Fruit fly (Drosophila melanogaster): ENCODE measurements around the gene TfIIB.
A peak's percentile ranks its signal among the peaks of the same experiment; 100 is the strongest.

The TfIIB gene

DNA sequence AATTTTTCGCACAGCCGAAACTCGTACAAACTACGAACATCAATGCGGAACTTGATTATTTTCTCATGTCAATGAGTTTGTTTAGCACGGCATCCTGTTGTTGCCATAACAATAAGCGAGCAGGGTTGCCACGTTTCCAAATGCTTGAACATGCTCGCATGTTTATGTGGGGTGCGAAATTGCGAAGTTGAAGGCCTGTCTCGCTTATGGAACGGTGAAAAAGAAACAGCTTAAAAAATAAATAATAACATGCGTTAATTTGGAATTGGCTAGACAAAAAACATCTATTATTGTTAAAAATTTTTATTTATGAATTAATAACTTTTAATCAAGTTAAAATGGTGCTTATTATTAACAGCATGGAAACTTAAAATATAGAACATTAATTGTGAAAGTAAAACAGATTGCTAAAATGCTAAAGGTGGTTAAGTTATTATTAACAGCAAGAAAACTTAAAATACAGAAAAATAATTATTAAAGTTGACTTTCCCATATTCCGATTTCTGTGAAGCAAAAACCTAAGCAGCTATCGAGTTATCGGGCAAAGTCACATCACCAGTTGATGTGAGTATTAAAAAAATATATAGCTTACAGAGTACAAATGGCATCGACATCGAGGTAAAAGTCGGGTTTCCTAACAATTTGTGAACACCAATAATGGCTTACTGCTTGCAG lies at the start of gene TfIIB, which contains the start of gene Bug22:
Gene TfIIB (plus strand): TSS at position 537 of the 675 bp plus-strand sequence.
Gene Bug22 (minus strand): TSS at position 117 of the 675 bp plus-strand sequence.
- TF ChIP-seq CG14711 (tag; optimal IDR thresholded peaks at IDR 0.05) (peak; percentile 93), kay (GFP tag; ENCODE audit: borderline replicate concordance) (no peak), CG33017 (tag; optimal IDR thresholded peaks at IDR 0.05) (peak; percentile 53), cic (GFP tag; optimal IDR thresholded peaks at IDR 0.05) (no peak), Crg-1 (GFP tag; optimal IDR thresholded peaks at IDR 0.05) (peak; percentile 50), Hr96 (GFP tag; optimal IDR thresholded peaks at IDR 0.05) (no peak), bab1 (GFP tag; optimal IDR thresholded peaks at IDR 0.05) (peak; percentile 2), CG7101 (tag; optimal IDR thresholded peaks at IDR 0.05) (peak; percentile 75), CG5204 (GFP tag; optimal IDR thresholded peaks at IDR 0.05) (no peak), CG7045 (GFP tag; optimal IDR thresholded peaks at IDR 0.05) (peak; percentile 66), Clk (GFP tag; optimal IDR thresholded peaks at IDR 0.05) (peak; percentile 24), pad (GFP tag; optimal IDR thresholded peaks at IDR 0.05) (peak; percentile 42), CG1620 (GFP tag; optimal IDR thresholded peaks at IDR 0.05) (peak; percentile 63), CG12768 (GFP tag; optimal IDR thresholded peaks at IDR 0.05) (peak; percentile 64), cnc (optimal IDR thresholded peaks at IDR 0.05) (no peak), Mnt (GFP tag; optimal IDR thresholded peaks at IDR 0.05) (peak; percentile 86), toe (GFP tag; optimal IDR thresholded peaks at IDR 0.05) (no peak), tj (GFP tag; optimal IDR thresholded peaks at IDR 0.05) (peak; percentile 40), ovo (GFP tag; optimal IDR thresholded peaks at IDR 0.05) (peak; percentile 30), CG11617 (GFP tag; optimal IDR thresholded peaks at IDR 0.05) (peak; percentile 83)

DNA sequence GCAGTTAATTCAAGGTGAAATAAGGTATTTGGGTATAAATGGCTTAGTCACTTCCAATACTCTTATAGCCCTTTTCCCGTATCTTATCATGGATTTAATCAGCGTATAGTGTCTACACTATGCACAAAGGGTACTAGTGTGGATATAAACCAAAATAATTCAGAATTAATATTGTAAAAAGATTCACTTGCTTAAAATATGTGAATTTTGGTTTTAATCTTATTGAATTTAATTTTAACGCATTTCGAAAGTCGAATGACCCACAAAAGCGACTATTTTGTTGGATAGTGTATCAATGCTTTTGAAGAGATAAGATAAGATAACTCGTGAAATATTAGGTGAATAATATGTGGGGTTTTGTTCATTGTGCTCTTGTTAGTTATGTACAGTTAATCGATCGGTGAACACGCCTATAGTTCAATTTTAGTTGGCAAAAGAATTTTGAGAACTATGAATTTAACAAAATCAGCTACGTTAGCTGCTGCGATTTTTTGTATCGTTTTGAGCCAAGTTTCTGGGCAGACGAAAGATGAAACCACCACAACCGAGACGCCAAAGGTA lies 49.2 kb upstream of the TfIIB start, which contains the start of gene CG5096:
Gene CG5096 (plus strand): TSS at position 374 of the 561 bp plus-strand sequence.
- TF ChIP-seq toe (GFP tag; optimal IDR thresholded peaks at IDR 0.05) (no peak), cnc (optimal IDR thresholded peaks at IDR 0.05) (peak in 1 of 2 experiments; percentile 27), CG7045 (GFP tag; optimal IDR thresholded peaks at IDR 0.05) (peak; percentile 82), CG5204 (GFP tag; optimal IDR thresholded peaks at IDR 0.05) (no peak), Mnt (GFP tag; optimal IDR thresholded peaks at IDR 0.05) (peak; percentile 56), bab1 (GFP tag; optimal IDR thresholded peaks at IDR 0.05) (no peak), CG14711 (tag; optimal IDR thresholded peaks at IDR 0.05) (peak; percentile 90), Crg-1 (GFP tag; optimal IDR thresholded peaks at IDR 0.05) (peak; percentile 55), kay (GFP tag; ENCODE audit: borderline replicate concordance) (peak; percentile 97), pad (GFP tag; optimal IDR thresholded peaks at IDR 0.05) (peak; percentile 71), Clk (GFP tag; optimal IDR thresholded peaks at IDR 0.05) (peak; percentile 63), ovo (GFP tag; optimal IDR thresholded peaks at IDR 0.05) (no peak), CG12768 (GFP tag; optimal IDR thresholded peaks at IDR 0.05) (peak; percentile 92), Hr96 (GFP tag; optimal IDR thresholded peaks at IDR 0.05) (no peak), cic (GFP tag; optimal IDR thresholded peaks at IDR 0.05) (peak; percentile 86), CG7101 (tag; optimal IDR thresholded peaks at IDR 0.05) (peak; percentile 96), tj (GFP tag; optimal IDR thresholded peaks at IDR 0.05) (peak; percentile 46), CG1620 (GFP tag; optimal IDR thresholded peaks at IDR 0.05) (no peak), CG11617 (GFP tag; optimal IDR thresholded peaks at IDR 0.05) (peak; percentile 92), CG33017 (tag; optimal IDR thresholded peaks at IDR 0.05) (peak; percentile 96)

DNA sequence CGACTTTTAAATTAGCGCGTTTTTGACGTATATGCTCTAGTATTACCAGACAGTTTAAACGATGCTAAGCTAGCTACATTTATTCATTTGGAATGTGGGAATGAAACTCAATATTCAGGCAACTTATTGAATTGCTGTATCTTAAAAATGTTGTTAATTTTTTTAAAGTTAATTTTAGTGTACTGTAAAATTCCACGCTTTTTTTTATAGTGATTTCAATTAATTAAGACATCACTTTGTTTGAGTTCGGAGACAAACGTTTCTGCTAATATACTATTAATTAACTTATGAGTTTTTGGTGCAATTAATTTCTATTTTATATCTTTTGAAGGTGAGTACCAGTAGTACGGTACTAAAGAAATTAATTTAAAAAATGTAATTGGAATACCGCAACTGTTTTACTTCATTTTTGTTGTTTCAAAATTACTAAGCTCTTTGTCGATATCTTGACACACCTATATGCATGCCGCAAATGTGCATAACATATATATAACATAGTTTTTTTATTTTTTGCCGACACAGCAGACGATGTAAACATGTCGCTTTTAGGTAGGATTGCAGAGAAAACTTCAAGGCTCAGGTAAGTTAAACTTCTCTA lies 44.8 kb upstream of the TfIIB start, which contains the start of the genes Cdk1 and mRpS7:
Gene Cdk1 (minus strand): TSS at position 55 of the 598 bp plus-strand sequence.
Gene mRpS7 (plus strand): TSS at position 455 of the 598 bp plus-strand sequence.
- TF ChIP-seq CG14711 (tag; optimal IDR thresholded peaks at IDR 0.05): peak; percentile 59
- TF ChIP-seq CG7101 (tag; optimal IDR thresholded peaks at IDR 0.05): peak; percentile 64
- peak; percentile 82 for TF ChIP-seq kay (GFP tag; ENCODE audit: borderline replicate concordance)
- peak; percentile 37 for TF ChIP-seq pad (GFP tag; optimal IDR thresholded peaks at IDR 0.05)
- no peak for TF ChIP-seq cic (GFP tag; optimal IDR thresholded peaks at IDR 0.05)
- peak; percentile 40 for TF ChIP-seq tj (GFP tag; optimal IDR thresholded peaks at IDR 0.05)
- peak; percentile 74 for TF ChIP-seq CG11617 (GFP tag; optimal IDR thresholded peaks at IDR 0.05)
- TF ChIP-seq CG5204 (GFP tag; optimal IDR thresholded peaks at IDR 0.05): no peak
- peak; percentile 36 for TF ChIP-seq Clk (GFP tag; optimal IDR thresholded peaks at IDR 0.05)
- TF ChIP-seq CG12768 (GFP tag; optimal IDR thresholded peaks at IDR 0.05): peak; percentile 62
- TF ChIP-seq CG1620 (GFP tag; optimal IDR thresholded peaks at IDR 0.05): peak; percentile 40
- peak; percentile 34 for TF ChIP-seq Mnt (GFP tag; optimal IDR thresholded peaks at IDR 0.05)
- TF ChIP-seq CG33017 (tag; optimal IDR thresholded peaks at IDR 0.05): peak; percentile 52
- no peak for TF ChIP-seq Hr96 (GFP tag; optimal IDR thresholded peaks at IDR 0.05)
- no peak for TF ChIP-seq cnc (optimal IDR thresholded peaks at IDR 0.05)
- no peak for TF ChIP-seq ovo (GFP tag; optimal IDR thresholded peaks at IDR 0.05)
- TF ChIP-seq Crg-1 (GFP tag; optimal IDR thresholded peaks at IDR 0.05): peak; percentile 21
- no peak for TF ChIP-seq toe (GFP tag; optimal IDR thresholded peaks at IDR 0.05)
- peak; percentile 9 for TF ChIP-seq bab1 (GFP tag; optimal IDR thresholded peaks at IDR 0.05)
- peak; percentile 74 for TF ChIP-seq CG7045 (GFP tag; optimal IDR thresholded peaks at IDR 0.05)

DNA sequence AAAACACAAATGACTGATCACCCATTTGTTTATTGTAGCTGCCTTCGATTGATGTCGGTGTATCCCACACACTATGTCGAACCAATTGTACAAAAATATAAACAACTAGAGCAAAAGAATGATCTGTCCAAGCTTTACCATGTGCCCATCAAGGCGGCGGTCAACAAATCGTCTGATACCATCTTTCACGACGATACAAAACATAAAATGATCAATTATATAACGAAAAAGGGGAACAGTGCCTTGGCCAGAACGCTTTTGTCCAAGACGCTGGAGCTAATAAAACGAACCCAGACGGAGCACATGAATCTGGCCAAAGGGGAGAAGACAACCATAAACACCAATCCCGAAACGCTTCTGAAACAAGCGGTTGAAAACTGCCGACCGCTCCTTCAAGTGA lies 44.3 kb upstream of the TfIIB start:
- TF ChIP-seq ovo (GFP tag; optimal IDR thresholded peaks at IDR 0.05) (no peak), Crg-1 (GFP tag; optimal IDR thresholded peaks at IDR 0.05) (no peak), cnc (optimal IDR thresholded peaks at IDR 0.05) (no peak), CG33017 (tag; optimal IDR thresholded peaks at IDR 0.05) (no peak), Clk (GFP tag; optimal IDR thresholded peaks at IDR 0.05) (no peak), Mnt (GFP tag; optimal IDR thresholded peaks at IDR 0.05) (no peak), pad (GFP tag; optimal IDR thresholded peaks at IDR 0.05) (no peak), CG7101 (tag; optimal IDR thresholded peaks at IDR 0.05) (no peak)

Data from whole organism, adult.